Fruit fly (Drosophila melanogaster): ENCODE measurements around the gene AdipoR.
A peak's percentile ranks its signal among the peaks of the same experiment; 100 is the strongest.

AdipoR gene

DNA sequence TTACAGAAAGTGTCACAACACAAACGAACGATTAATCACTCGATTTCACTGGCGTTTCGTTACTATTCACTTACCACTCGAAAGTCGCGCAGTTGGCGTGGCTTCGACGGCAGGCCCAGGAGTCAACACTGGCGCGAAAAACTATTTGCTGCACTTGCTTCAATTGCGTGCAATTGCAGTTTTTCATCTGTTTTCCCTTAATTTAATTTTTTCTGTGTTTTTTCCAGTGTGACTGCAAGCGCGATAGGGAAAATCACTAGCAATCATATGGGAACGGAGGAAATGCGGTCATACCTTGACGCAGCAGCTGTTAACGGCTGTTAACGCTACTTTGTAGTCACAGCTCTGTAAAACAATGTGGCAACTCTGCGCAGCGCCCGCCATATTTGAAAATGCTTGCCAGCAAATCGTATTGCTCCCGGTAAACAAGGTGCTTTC lies at the start of gene AdipoR:
Gene AdipoR, minus strand, starts transcription at position 262 of the 438 bp plus-strand sequence.
- peak; percentile 11 for TF ChIP-seq OdsH (GFP tag; optimal IDR thresholded peaks at IDR 0.05)
- TF ChIP-seq ey (GFP tag; optimal IDR thresholded peaks at IDR 0.05) = no peak
- no peak for TF ChIP-seq CG9705 (GFP tag; optimal IDR thresholded peaks at IDR 0.05)
- no peak for TF ChIP-seq N (GFP tag; optimal IDR thresholded peaks at IDR 0.05)
- TF ChIP-seq Myc (optimal IDR thresholded peaks at IDR 0.05) = no peak
- TF ChIP-seq usp (GFP tag; optimal IDR thresholded peaks at IDR 0.05) = no peak
- no peak for TF ChIP-seq GATAd (GFP tag; optimal IDR thresholded peaks at IDR 0.05)
- TF ChIP-seq sage (GFP tag; optimal IDR thresholded peaks at IDR 0.05) = no peak
- no peak for TF ChIP-seq CrebA (GFP tag; optimal IDR thresholded peaks at IDR 0.05; ENCODE audit: borderline replicate concordance)
- TF ChIP-seq brk (GFP tag; optimal IDR thresholded peaks at IDR 0.05) = no peak
- peak; percentile 37 for TF ChIP-seq Sp1 (GFP tag; optimal IDR thresholded peaks at IDR 0.05)
- TF ChIP-seq br (GFP tag; optimal IDR thresholded peaks at IDR 0.05) = no peak
- TF ChIP-seq h (GFP tag; optimal IDR thresholded peaks at IDR 0.05) = peak; percentile 43
- TF ChIP-seq lola (GFP tag; optimal IDR thresholded peaks at IDR 0.05) = no peak
- no peak for TF ChIP-seq psq (GFP tag; optimal IDR thresholded peaks at IDR 0.05)
- TF ChIP-seq foxo (GFP tag; optimal IDR thresholded peaks at IDR 0.05) = peak in 1 of 2 experiments; percentile 8
- TF ChIP-seq Abd-B (GFP tag; optimal IDR thresholded peaks at IDR 0.05) = no peak
- TF ChIP-seq Dfd (GFP tag; optimal IDR thresholded peaks at IDR 0.05) = no peak
- no peak for TF ChIP-seq HLH106 (tag; optimal IDR thresholded peaks at IDR 0.05)
- TF ChIP-seq dl (GFP tag; optimal IDR thresholded peaks at IDR 0.05; ENCODE audit: insufficient read depth in 1 of 2, partially characterized antibody in 2 of 2) = no peak
- TF ChIP-seq dsf (GFP tag; optimal IDR thresholded peaks at IDR 0.05; ENCODE audit: borderline replicate concordance) = no peak
- no peak for TF ChIP-seq sv (GFP tag; optimal IDR thresholded peaks at IDR 0.05)
- TF ChIP-seq jim (GFP tag; optimal IDR thresholded peaks at IDR 0.05) = no peak
- no peak for TF ChIP-seq Hr78 (GFP tag; optimal IDR thresholded peaks at IDR 0.05)
- no peak for TF ChIP-seq Mio (GFP tag; optimal IDR thresholded peaks at IDR 0.05)
- TF ChIP-seq fru (GFP tag; optimal IDR thresholded peaks at IDR 0.05) = peak; percentile 1
- TF ChIP-seq Hr83 (GFP tag; optimal IDR thresholded peaks at IDR 0.05; ENCODE audit: poor library complexity, severe bottlenecking) = no peak
- TF ChIP-seq tai (GFP tag; optimal IDR thresholded peaks at IDR 0.05) = no peak
- no peak for TF ChIP-seq woc (GFP tag; optimal IDR thresholded peaks at IDR 0.05)
- TF ChIP-seq Rel (GFP tag; optimal IDR thresholded peaks at IDR 0.05) = no peak
- TF ChIP-seq Rel (tag; optimal IDR thresholded peaks at IDR 0.05) = peak; percentile 78
- no peak for TF ChIP-seq Vsx2 (GFP tag; optimal IDR thresholded peaks at IDR 0.05; ENCODE audit: partially characterized antibody)
- TF ChIP-seq CG32264 (GFP tag; optimal IDR thresholded peaks at IDR 0.05) = no peak
- no peak for TF ChIP-seq pan (optimal IDR thresholded peaks at IDR 0.05)
- TF ChIP-seq Hnf4 (GFP tag; optimal IDR thresholded peaks at IDR 0.05) = peak; percentile 11
- no peak for TF ChIP-seq Jra (GFP tag; optimal IDR thresholded peaks at IDR 0.05)
- no peak for TF ChIP-seq dmrt93B (GFP tag; optimal IDR thresholded peaks at IDR 0.05)
- no peak for TF ChIP-seq Dif (GFP tag; optimal IDR thresholded peaks at IDR 0.05; ENCODE audit: partially characterized antibody)
- TF ChIP-seq rgr (GFP tag; optimal IDR thresholded peaks at IDR 0.05) = peak; percentile 32

DNA sequence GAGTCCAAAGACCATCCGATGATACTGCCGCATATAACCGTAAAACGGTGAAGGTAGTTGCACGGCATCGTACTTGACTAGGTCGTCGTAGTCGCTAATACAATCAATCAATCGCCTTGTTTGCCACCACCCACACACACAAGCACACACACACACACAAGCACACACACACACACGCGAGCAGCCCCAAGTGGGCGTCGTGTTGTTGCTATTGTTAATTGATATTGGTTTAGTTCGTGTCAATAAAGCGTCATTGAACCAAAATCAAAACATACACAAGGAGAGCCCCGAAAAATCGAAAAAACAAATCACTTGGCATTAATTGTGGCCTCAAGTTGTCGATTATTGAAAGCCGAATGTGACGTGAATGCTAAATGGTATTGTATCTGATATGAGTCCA lies 48.8 kb upstream of the AdipoR start:
- TF ChIP-seq sage (GFP tag; optimal IDR thresholded peaks at IDR 0.05) = no peak
- peak; percentile 54 for TF ChIP-seq Dfd (GFP tag; optimal IDR thresholded peaks at IDR 0.05)

DNA sequence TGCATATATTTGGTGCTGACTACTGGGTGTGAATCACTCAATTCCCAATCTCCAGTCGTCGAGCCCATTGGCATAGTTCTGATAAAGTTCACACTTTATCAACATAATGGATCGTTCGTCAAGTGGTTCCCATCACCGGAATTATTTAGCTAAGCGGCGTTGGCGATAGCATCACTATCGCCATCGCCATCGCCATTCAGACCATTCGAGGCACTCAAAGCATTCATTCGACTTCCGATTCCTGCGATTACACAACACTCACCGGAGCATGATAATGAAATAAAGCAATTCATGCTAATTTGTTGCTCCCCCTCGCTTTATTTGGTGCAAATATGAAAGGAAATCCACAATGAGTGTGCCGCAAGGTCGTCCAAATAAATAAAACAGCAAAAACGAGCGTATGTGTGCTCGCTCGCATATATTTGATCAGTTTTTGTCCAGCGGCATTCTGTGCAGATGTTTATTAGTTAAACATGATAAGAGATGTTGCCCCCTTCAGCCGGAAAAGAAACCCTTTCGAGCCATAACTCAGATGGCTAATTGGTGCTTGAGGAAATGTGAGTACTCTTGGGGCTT lies 47.7 kb upstream of the AdipoR start:
- TF ChIP-seq Sp1 (GFP tag; optimal IDR thresholded peaks at IDR 0.05) = no peak
- TF ChIP-seq pan (optimal IDR thresholded peaks at IDR 0.05) = no peak
- TF ChIP-seq jim (GFP tag; optimal IDR thresholded peaks at IDR 0.05) = no peak
- TF ChIP-seq Myc (optimal IDR thresholded peaks at IDR 0.05) = no peak
- no peak for TF ChIP-seq CG9705 (GFP tag; optimal IDR thresholded peaks at IDR 0.05)
- no peak for TF ChIP-seq dmrt93B (GFP tag; optimal IDR thresholded peaks at IDR 0.05)
- TF ChIP-seq Dif (GFP tag; optimal IDR thresholded peaks at IDR 0.05; ENCODE audit: partially characterized antibody) = no peak
- no peak for TF ChIP-seq Rel (GFP tag; optimal IDR thresholded peaks at IDR 0.05)
- TF ChIP-seq Rel (tag; optimal IDR thresholded peaks at IDR 0.05) = no peak
- TF ChIP-seq dl (GFP tag; optimal IDR thresholded peaks at IDR 0.05; ENCODE audit: insufficient read depth in 1 of 2, partially characterized antibody in 2 of 2) = no peak
- TF ChIP-seq tai (GFP tag; optimal IDR thresholded peaks at IDR 0.05) = no peak
- TF ChIP-seq ey (GFP tag; optimal IDR thresholded peaks at IDR 0.05) = no peak
- no peak for TF ChIP-seq Hr83 (GFP tag; optimal IDR thresholded peaks at IDR 0.05; ENCODE audit: poor library complexity, severe bottlenecking)
- no peak for TF ChIP-seq psq (GFP tag; optimal IDR thresholded peaks at IDR 0.05)
- no peak for TF ChIP-seq foxo (GFP tag; optimal IDR thresholded peaks at IDR 0.05)
- TF ChIP-seq brk (GFP tag; optimal IDR thresholded peaks at IDR 0.05) = no peak
- no peak for TF ChIP-seq Jra (GFP tag; optimal IDR thresholded peaks at IDR 0.05)
- TF ChIP-seq Mio (GFP tag; optimal IDR thresholded peaks at IDR 0.05) = no peak
- TF ChIP-seq rgr (GFP tag; optimal IDR thresholded peaks at IDR 0.05) = no peak
- no peak for TF ChIP-seq lola (GFP tag; optimal IDR thresholded peaks at IDR 0.05)
- TF ChIP-seq usp (GFP tag; optimal IDR thresholded peaks at IDR 0.05) = no peak

Data from whole organism, wandering third instar larva.